Worm (Caenorhabditis elegans): Measurements from ENCODE around the gene mps-4.

mps-4 gene

DNA sequence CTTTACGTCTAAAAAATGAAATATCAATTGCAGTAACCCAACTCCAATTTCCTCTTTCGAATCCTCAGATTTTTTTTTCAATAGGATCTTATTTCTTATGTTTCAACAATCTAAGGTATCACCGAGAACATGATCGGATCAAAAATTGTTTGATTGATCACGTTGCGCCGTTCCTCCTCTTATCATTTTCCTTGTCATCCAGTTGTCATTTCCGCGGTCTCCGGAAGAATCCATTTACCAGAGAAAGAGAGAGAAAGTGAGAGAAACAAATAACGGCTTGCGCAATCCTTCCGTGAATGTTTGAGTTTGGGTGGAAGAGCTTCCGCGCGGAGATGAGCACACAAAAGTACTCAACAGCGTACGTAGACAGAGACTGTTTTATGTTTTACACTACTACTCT is 21.7 kb upstream of the mps-4 start:
- TF ChIP-seq lsy-27 (tag; optimal IDR thresholded peaks at IDR 0.05; ENCODE audit: borderline replicate concordance, insufficient read depth): no peak
- peak; percentile 42 for TF ChIP-seq unc-62 (GFP tag; optimal IDR thresholded peaks at IDR 0.05)
- TF ChIP-seq nhr-80 (tag; optimal IDR thresholded peaks at IDR 0.05): peak; percentile 68
- TF ChIP-seq ceh-27 (GFP tag; optimal IDR thresholded peaks at IDR 0.05): no peak
- TF ChIP-seq ceh-91 (GFP tag; IDR thresholded peaks at IDR 0.05): no peak
- TF ChIP-seq F57A8.1 (GFP tag; optimal IDR thresholded peaks at IDR 0.05): no peak
- no peak for TF ChIP-seq ztf-22 (GFP tag; optimal IDR thresholded peaks at IDR 0.05)

- no peak for TF ChIP-seq cebp-2 (GFP tag; IDR thresholded peaks at IDR 0.05)
- no peak for TF ChIP-seq Y56A3A.18 (GFP tag; IDR thresholded peaks at IDR 0.05)
- TF ChIP-seq ztf-26 (tag; optimal IDR thresholded peaks at IDR 0.05): no peak
- TF ChIP-seq nhr-80 (tag; optimal IDR thresholded peaks at IDR 0.05): peak; percentile 60
- no peak for TF ChIP-seq rpc-1 (optimal IDR thresholded peaks at IDR 0.05)
- no peak for TF ChIP-seq rpc-1 (tag; optimal IDR thresholded peaks at IDR 0.05)
- TF ChIP-seq F22D6.2 (tag; optimal IDR thresholded peaks at IDR 0.05): no peak
- TF ChIP-seq aptf-2 (GFP tag; conservative IDR thresholded peaks at IDR 0.05): no peak
- TF ChIP-seq B0261.1 (tag; optimal IDR thresholded peaks at IDR 0.05): no peak
- TF ChIP-seq dox-1 (GFP tag; IDR thresholded peaks at IDR 0.05): 0 out of 2 replicates have a peak, but pooled peaks have one; percentile 22
- no peak for TF ChIP-seq C17E4.6 (GFP tag; IDR thresholded peaks at IDR 0.05)
- no peak for TF ChIP-seq Y53F4B.3 (GFP tag; IDR thresholded peaks at IDR 0.05)
- no peak for TF ChIP-seq tbp1 (GFP tag; optimal IDR thresholded peaks at IDR 0.05)
- TF ChIP-seq nhr-27 (tag; optimal IDR thresholded peaks at IDR 0.05): no peak
- TF ChIP-seq nhr-179 (tag; optimal IDR thresholded peaks at IDR 0.05): no peak
Observed at ce11 chrIII:8291268-8292032, 19.9 kb upstream of the mps-4 start.

DNA sequence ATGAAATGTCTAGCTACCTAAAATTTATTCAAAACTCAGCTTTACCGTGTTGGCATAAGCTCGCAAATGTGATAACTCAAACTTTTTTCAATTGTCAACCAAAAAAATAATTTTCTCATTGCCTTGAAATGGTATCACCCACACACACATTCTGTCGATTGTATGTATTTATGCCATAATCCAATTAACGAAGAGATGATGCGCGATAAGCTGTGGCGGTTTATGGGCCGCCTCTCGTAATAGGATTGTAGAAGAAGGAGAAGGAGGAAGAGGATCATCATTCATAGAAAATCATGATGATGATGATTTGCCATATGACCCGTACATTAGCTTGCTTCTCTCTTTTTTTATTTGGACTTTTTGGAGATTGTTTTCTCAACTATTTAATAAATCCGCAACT is 17.6 kb upstream of the mps-4 start:
- no peak for TF ChIP-seq tlf-1 (GFP tag; optimal IDR thresholded peaks at IDR 0.05)
- TF ChIP-seq ets-4 (GFP tag; optimal IDR thresholded peaks at IDR 0.05): no peak
- TF ChIP-seq lsy-27 (tag; optimal IDR thresholded peaks at IDR 0.05; ENCODE audit: borderline replicate concordance, insufficient read depth): no peak
- no peak for TF ChIP-seq ztf-28 (GFP tag; IDR thresholded peaks at IDR 0.05)
- no peak for TF ChIP-seq F37B4.10 (GFP tag; IDR thresholded peaks at IDR 0.05)
- TF ChIP-seq egl-44 (GFP tag; IDR thresholded peaks at IDR 0.05): no peak
- no peak for TF ChIP-seq T26A5.8 (tag; optimal IDR thresholded peaks at IDR 0.05)
- no peak for TF ChIP-seq somi-1 (GFP tag; optimal IDR thresholded peaks at IDR 0.05)
- no peak for TF ChIP-seq unc-130 (GFP tag; optimal IDR thresholded peaks at IDR 0.05)
- TF ChIP-seq madf-3 (GFP tag; IDR thresholded peaks at IDR 0.05): no peak
- TF ChIP-seq lin-26 (GFP tag; IDR thresholded peaks at IDR 0.05): no peak
- no peak for TF ChIP-seq F57A8.1 (GFP tag; optimal IDR thresholded peaks at IDR 0.05)
- TF ChIP-seq zim-3 (tag; optimal IDR thresholded peaks at IDR 0.05): no peak

ce11 chrIII:8287519-8287918 is 15.9 kb upstream of the mps-4 start:
- TF ChIP-seq ceh-100 (GFP tag; IDR thresholded peaks at IDR 0.05) (no peak), hlh-12 (tag; optimal IDR thresholded peaks at IDR 0.05) (no peak), lin-35 (GFP tag; optimal IDR thresholded peaks at IDR 0.05) (no peak), K11D2.4 (GFP tag; IDR thresholded peaks at IDR 0.05) (no peak), F22D6.2 (tag; optimal IDR thresholded peaks at IDR 0.05) (no peak), ceh-91 (GFP tag; IDR thresholded peaks at IDR 0.05) (no peak), nhr-90 (tag; optimal IDR thresholded peaks at IDR 0.05) (no peak), die-1 (tag; optimal IDR thresholded peaks at IDR 0.05) (no peak), Y53G8AR.9 (GFP tag; conservative IDR thresholded peaks at IDR 0.05) (no peak), K12H6.12 (tag; optimal IDR thresholded peaks at IDR 0.05) (peak; percentile 46), hrde-1 (tag; optimal IDR thresholded peaks at IDR 0.05; ENCODE audit: borderline replicate concordance) (no peak), hmg-1.2 (GFP tag; IDR thresholded peaks at IDR 0.05) (0 out of 2 replicates have a peak, but pooled peaks have one; percentile 15)
